Worm (Caenorhabditis elegans): ENCODE measurements around the gene str-37.

- TF ChIP-seq lin-40 (tag; optimal IDR thresholded peaks at IDR 0.05) (no peak), lsy-27 (tag; optimal IDR thresholded peaks at IDR 0.05; ENCODE audit: borderline replicate concordance, insufficient read depth) (no peak), Y79H2A.3 (GFP tag; conservative IDR thresholded peaks at IDR 0.05) (no peak), madf-6 (GFP tag; IDR thresholded peaks at IDR 0.05) (no peak), C06A6.2 (GFP tag; conservative IDR thresholded peaks at IDR 0.05) (no peak), B0336.3 (GFP tag; IDR thresholded peaks at IDR 0.05) (no peak), F10E7.11 (tag; optimal IDR thresholded peaks at IDR 0.05) (no peak), unc-62 (GFP tag; optimal IDR thresholded peaks at IDR 0.05) (no peak), T07F8.4 (tag; optimal IDR thresholded peaks at IDR 0.05) (no peak), nhr-27 (tag; optimal IDR thresholded peaks at IDR 0.05) (no peak), C17E4.6 (GFP tag; IDR thresholded peaks at IDR 0.05) (no peak)
These were observed 8.4 kb downstream of the str-37 start, which contains the start of gene C50B6.9 for ce11 chrV:13335883-13336419.
